Worm (Caenorhabditis elegans): ENCODE measurements around the gene D2023.6.

- TF ChIP-seq nhr-76 (tag; optimal IDR thresholded peaks at IDR 0.05) (no peak), drap-1 (GFP tag; optimal IDR thresholded peaks at IDR 0.05) (no peak), mab-5 (tag; optimal IDR thresholded peaks at IDR 0.05) (no peak), pha-4 (tag; optimal IDR thresholded peaks at IDR 0.05) (no peak), nhr-28 (tag; optimal IDR thresholded peaks at IDR 0.05) (no peak), nhr-12 (tag; optimal IDR thresholded peaks at IDR 0.05) (no peak), unc-62 (GFP tag; optimal IDR thresholded peaks at IDR 0.05) (no peak), ham-2 (GFP tag; optimal IDR thresholded peaks at IDR 0.05) (no peak), nhr-237 (tag; optimal IDR thresholded peaks at IDR 0.05) (no peak), sem-2 (GFP tag; optimal IDR thresholded peaks at IDR 0.05) (no peak)
Observed at ce11 chrV:11857756-11858155, 30.6 kb downstream of the D2023.6 start.

All from whole organism, mixed stage, embryonic.